Fruit fly (Drosophila melanogaster): ENCODE measurements around the gene CG13622.

The CG13622 gene

dm6 chr3R:24514652-24515328 is 8.7 kb downstream of the CG13622 start, which contains the start of the genes nAChRbeta2 and DZIP1:
nAChRbeta2 (minus strand) TSS chr3R:24515106.
DZIP1 (plus strand) TSS chr3R:24515278.
- TF ChIP-seq achi (GFP tag; optimal IDR thresholded peaks at IDR 0.05) (peak; percentile 47), pdm3 (GFP tag; optimal IDR thresholded peaks at IDR 0.05) (no peak), topi (GFP tag; optimal IDR thresholded peaks at IDR 0.05) (no peak)

DNA sequence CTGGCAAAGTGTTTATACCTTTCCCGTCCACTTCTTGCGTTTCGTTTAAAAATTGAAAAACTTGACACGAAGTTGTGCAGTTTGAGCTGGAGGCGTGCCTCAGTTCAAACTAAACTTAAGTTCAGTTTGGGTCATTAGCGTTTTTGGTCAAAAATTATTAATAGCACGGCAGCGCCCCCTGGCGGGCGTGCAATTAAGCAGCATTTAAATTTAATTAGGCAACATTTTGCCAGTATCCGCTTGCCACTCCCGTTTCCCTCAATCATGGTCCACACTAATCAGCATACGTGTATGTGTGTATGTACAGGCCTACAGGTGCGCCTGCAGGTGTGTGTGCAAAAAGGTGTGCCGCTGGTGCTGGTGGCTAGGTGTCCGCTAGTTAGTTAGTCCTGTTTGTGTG is 19.9 kb downstream of the CG13622 start:
- no peak for TF ChIP-seq CG10669 (GFP tag; optimal IDR thresholded peaks at IDR 0.05)
- no peak for TF ChIP-seq CG6854 (GFP tag; optimal IDR thresholded peaks at IDR 0.05)
- no peak for TF ChIP-seq CG8319 (GFP tag; optimal IDR thresholded peaks at IDR 0.05)
- TF ChIP-seq Smox (GFP tag; optimal IDR thresholded peaks at IDR 0.05), result no peak
- no peak for TF ChIP-seq Hr39 (GFP tag; optimal IDR thresholded peaks at IDR 0.05)
- no peak for TF ChIP-seq Lpt (GFP tag; optimal IDR thresholded peaks at IDR 0.05)
- TF ChIP-seq CG11294 (GFP tag; IDR thresholded peaks at IDR 0.05), result no peak
- TF ChIP-seq achi (GFP tag; optimal IDR thresholded peaks at IDR 0.05), result no peak
- no peak for TF ChIP-seq CG6792 (GFP tag; optimal IDR thresholded peaks at IDR 0.05)
- no peak for TF ChIP-seq CG4318 (GFP tag; optimal IDR thresholded peaks at IDR 0.05)
- TF ChIP-seq Eip78C (GFP tag), result no peak
- no peak for TF ChIP-seq svp (GFP tag)
- no peak for TF ChIP-seq CG34406 (GFP tag; optimal IDR thresholded peaks at IDR 0.05)
- TF ChIP-seq Blimp-1 (GFP tag; optimal IDR thresholded peaks at IDR 0.05), result no peak
- TF ChIP-seq CG1621 (tag; optimal IDR thresholded peaks at IDR 0.05), result no peak
- TF ChIP-seq Ets21C (GFP tag; optimal IDR thresholded peaks at IDR 0.05), result no peak
- TF ChIP-seq CG11902 (GFP tag; optimal IDR thresholded peaks at IDR 0.05), result no peak
- no peak for TF ChIP-seq CG6163 (GFP tag; IDR thresholded peaks at IDR 0.05)

- TF ChIP-seq CG10631 (GFP tag; optimal IDR thresholded peaks at IDR 0.05) (peak; percentile 45), Hr39 (GFP tag; optimal IDR thresholded peaks at IDR 0.05) (peak; percentile 43), CG1621 (tag; optimal IDR thresholded peaks at IDR 0.05) (peak; percentile 48), Gug (GFP tag; IDR thresholded peaks at IDR 0.05) (no peak), esn (GFP tag; optimal IDR thresholded peaks at IDR 0.05) (no peak), svp (GFP tag) (peak; percentile 71), CG31627 (GFP tag; optimal IDR thresholded peaks at IDR 0.05) (peak; percentile 52), topi (GFP tag; optimal IDR thresholded peaks at IDR 0.05) (peak; percentile 51), Sox15 (GFP tag; optimal IDR thresholded peaks at IDR 0.05) (no peak), salr (GFP tag; optimal IDR thresholded peaks at IDR 0.05) (peak; percentile 20 to 35), fd59A (GFP tag; optimal IDR thresholded peaks at IDR 0.05) (peak; percentile 48), CG6792 (GFP tag; optimal IDR thresholded peaks at IDR 0.05) (peak; percentile 48), acj6 (GFP tag; optimal IDR thresholded peaks at IDR 0.05) (peak; percentile 55), CG8319 (GFP tag; optimal IDR thresholded peaks at IDR 0.05) (peak; percentile 6), CG32006 (GFP tag; optimal IDR thresholded peaks at IDR 0.05) (peak; percentile 44), fkh (GFP tag; optimal IDR thresholded peaks at IDR 0.05) (no peak), CG8119 (GFP tag; IDR thresholded peaks at IDR 0.05) (peak; percentile 44; the same call in 1 of the 3 replicates), eg (GFP tag; IDR thresholded peaks at IDR 0.05) (peak; percentile 56; the same call in 1 of the 3 replicates), dac (GFP tag; optimal IDR thresholded peaks at IDR 0.05) (no peak), CG11902 (GFP tag; optimal IDR thresholded peaks at IDR 0.05) (no peak), CG6163 (GFP tag; IDR thresholded peaks at IDR 0.05) (no peak), CG8632 (GFP tag; optimal IDR thresholded peaks at IDR 0.05) (peak; percentile 36), cyc (GFP tag; optimal IDR thresholded peaks at IDR 0.05) (peak; percentile 48), CG15336 (GFP tag; IDR thresholded peaks at IDR 0.05) (peak; percentile 38; the same call in 1 of the 2 replicates), Eip78C (GFP tag) (peak; percentile 79), net (GFP tag; optimal IDR thresholded peaks at IDR 0.05) (peak; percentile 23), Sox14 (GFP tag; optimal IDR thresholded peaks at IDR 0.05) (peak; percentile 29), Eip93F (GFP tag; optimal IDR thresholded peaks at IDR 0.05) (no peak), CG11294 (GFP tag; IDR thresholded peaks at IDR 0.05) (no peak), Ets96B (tag; optimal IDR thresholded peaks at IDR 0.05) (no peak), CG6854 (GFP tag; optimal IDR thresholded peaks at IDR 0.05) (no peak), CG6276 (GFP tag; optimal IDR thresholded peaks at IDR 0.05) (no peak), CG10669 (GFP tag; optimal IDR thresholded peaks at IDR 0.05) (peak; percentile 54), Blimp-1 (GFP tag; optimal IDR thresholded peaks at IDR 0.05) (no peak), Ets21C (GFP tag; optimal IDR thresholded peaks at IDR 0.05) (peak; percentile 22), Met (GFP tag; optimal IDR thresholded peaks at IDR 0.05) (peak; percentile 53), fd85E (GFP tag; optimal IDR thresholded peaks at IDR 0.05) (no peak), Hr4 (GFP tag; optimal IDR thresholded peaks at IDR 0.05) (peak; percentile 25), Lpt (GFP tag; optimal IDR thresholded peaks at IDR 0.05) (no peak), CG11762 (GFP tag; optimal IDR thresholded peaks at IDR 0.05; ENCODE audit: insufficient read depth) (no peak), Smox (GFP tag; optimal IDR thresholded peaks at IDR 0.05) (peak; percentile 36)
These were observed 27.4 kb downstream of the CG13622 start for dm6 chr3R:24496084-24496483.
